Fruit fly (Drosophila melanogaster) whole organism, embryonic: ENCODE data around the gene Roc1b.

Experiments used
- Aef1 ChIP-seq: fragments of 200-800 bp; sonication (Bioruptor generic); IDR thresholded peaks from 3 replicates; pipeline ENCODE4 v1.3.6; 2022; ENCODE audit warnings: missing biosample characterization, missing genetic modification characterization
- Antp ChIP-seq: fragments of 200-800 bp; sonication (Bioruptor generic); optimal IDR thresholded peaks from 3 replicates; lab custom pipeline; 2016; ENCODE audit warnings: missing biosample characterization, missing genetic modification characterization
- Atf3 ChIP-seq: fragments of 200-800 bp; sonication (Bioruptor generic); optimal IDR thresholded peaks from 3 replicates; lab custom pipeline; 2016; ENCODE audit warnings: missing biosample characterization, missing genetic modification characterization
- BEAF-32 ChIP-seq: fragments of 200-800 bp; sonication (Bioruptor generic); optimal IDR thresholded peaks from 3 replicates; lab custom pipeline; 2017; ENCODE audit warnings: missing biosample characterization, missing genetic modification characterization, mild to moderate bottlenecking, moderate library complexity, missing genetic modification reagents
- CG10321 ChIP-seq: fragments of 200-800 bp; sonication (Bioruptor generic); IDR thresholded peaks from 2 replicates; pipeline ENCODE4 v1.3.6; 2022; ENCODE audit warnings: missing biosample characterization, missing genetic modification characterization
- CG12104 ChIP-seq: fragments of 200-800 bp; sonication (Bioruptor generic); optimal IDR thresholded peaks from 3 replicates; lab custom pipeline; 2016; ENCODE audit warnings: missing biosample characterization, missing genetic modification characterization
- CG12155 ChIP-seq: fragments of 200-800 bp; sonication (Bioruptor generic); optimal IDR thresholded peaks from 3 replicates; lab custom pipeline; 2016; ENCODE audit warnings: missing biosample characterization, missing genetic modification characterization
- CG12659 ChIP-seq: fragments of 200-800 bp; sonication (Bioruptor generic); optimal IDR thresholded peaks from 3 replicates; lab custom pipeline; 2017; ENCODE audit warnings: mild to moderate bottlenecking, missing biosample characterization, missing genetic modification reagents, missing genetic modification characterization
- CG13424 ChIP-seq: fragments of 200-800 bp; sonication (Bioruptor generic); optimal IDR thresholded peaks from 2 replicates; lab custom pipeline; 2019; ENCODE audit warnings: missing biosample characterization, mild to moderate bottlenecking, missing genetic modification characterization, moderate library complexity
- CG15073 ChIP-seq: fragments of 200-800 bp; sonication (Bioruptor generic); optimal IDR thresholded peaks from 2 replicates; lab custom pipeline; 2016; ENCODE audit warnings: missing biosample characterization, missing genetic modification characterization
- CG17612 ChIP-seq: fragments of 200-800 bp; sonication (Bioruptor generic); IDR thresholded peaks from 2 replicates; pipeline ENCODE4 v1.3.6; 2022; ENCODE audit warnings: missing biosample characterization, missing genetic modification characterization
- CG18476 ChIP-seq: fragments of 200-800 bp; sonication (Bioruptor generic); optimal IDR thresholded peaks from 2 replicates; lab custom pipeline; 2016; ENCODE audit warnings: missing biosample characterization, mild to moderate bottlenecking, missing genetic modification characterization
- CG18764 ChIP-seq: fragments of 200-800 bp; sonication (Bioruptor generic); optimal IDR thresholded peaks from 3 replicates; lab custom pipeline; 2016; ENCODE audit warnings: missing biosample characterization, missing genetic modification characterization
- CG2120 ChIP-seq: fragments of 200-800 bp; sonication (Bioruptor generic); optimal IDR thresholded peaks from 3 replicates; lab custom pipeline; 2016; ENCODE audit warnings: missing biosample characterization, missing genetic modification characterization
- CG2889 ChIP-seq: fragments of 200-800 bp; sonication (Bioruptor generic); IDR thresholded peaks from 3 replicates; pipeline ENCODE4 v1.3.6; 2022; ENCODE audit warnings: missing biosample characterization, missing genetic modification characterization
- CG30020 ChIP-seq: fragments of 200-800 bp; optimal IDR thresholded peaks from 2 replicates; lab custom pipeline; 2019; ENCODE audit warnings: missing biosample characterization, mild to moderate bottlenecking, missing genetic modification characterization, moderate library complexity
- CG30403 ChIP-seq: fragments of 200-800 bp; sonication (Bioruptor generic); optimal IDR thresholded peaks from 3 replicates; lab custom pipeline; 2016; ENCODE audit warnings: missing biosample characterization, missing genetic modification characterization
- CG3163 ChIP-seq: fragments of 200-800 bp; sonication (Bioruptor generic); optimal IDR thresholded peaks from 3 replicates; lab custom pipeline; 2016; ENCODE audit warnings: missing biosample characterization, missing genetic modification characterization
- CG32772 ChIP-seq: fragments of 200-800 bp; sonication (Bioruptor generic); IDR thresholded peaks from 2 replicates; pipeline ENCODE4 v1.3.6; 2022; ENCODE audit warnings: missing biosample characterization, missing genetic modification characterization
- CG4404 ChIP-seq: fragments of 200-800 bp; sonication (Bioruptor generic); IDR thresholded peaks from 2 replicates; pipeline ENCODE4 v1.3.6; 2022; ENCODE audit warnings: missing biosample characterization, missing genetic modification characterization
- CG7271 ChIP-seq: fragments of 200-800 bp; sonication (Bioruptor generic); optimal IDR thresholded peaks from 2 replicates; lab custom pipeline; 2018; ENCODE audit warnings: missing biosample characterization, mild to moderate bottlenecking, missing genetic modification characterization, moderate library complexity
- CG7357 ChIP-seq: fragments of 200-800 bp; sonication (Bioruptor generic); IDR thresholded peaks from 3 replicates; pipeline ENCODE4 v1.3.6; 2022; ENCODE audit warnings: missing biosample characterization, missing genetic modification characterization
- CG8388 ChIP-seq: fragments of 200-800 bp; sonication (Bioruptor generic); optimal IDR thresholded peaks from 2 replicates; lab custom pipeline; 2019; ENCODE audit warnings: missing biosample characterization, mild to moderate bottlenecking, missing genetic modification characterization, moderate library complexity
- CG9797 ChIP-seq: fragments of 200-800 bp; sonication (Bioruptor generic); optimal IDR thresholded peaks from 3 replicates; lab custom pipeline; 2018; ENCODE audit warnings: missing biosample characterization, mild to moderate bottlenecking, missing genetic modification characterization
- CG9817 ChIP-seq: fragments of 200-800 bp; sonication (Bioruptor generic); optimal IDR thresholded peaks from 2 replicates; lab custom pipeline; 2018; ENCODE audit warnings: missing biosample characterization, mild to moderate bottlenecking, missing genetic modification characterization, moderate library complexity
- Camta ChIP-seq: fragments of 200-800 bp; sonication (Bioruptor generic); optimal IDR thresholded peaks from 2 replicates; lab custom pipeline; 2016; ENCODE audit warnings: missing biosample characterization, missing genetic modification characterization
- CkIIα-i1 ChIP-seq: fragments of 200-800 bp; sonication (Bioruptor generic); IDR thresholded peaks from 2 replicates; pipeline ENCODE4 v1.3.6; 2022; ENCODE audit warnings: missing biosample characterization, missing genetic modification characterization
- D19B ChIP-seq: fragments of 200-800 bp; sonication (Bioruptor generic); optimal IDR thresholded peaks from 2 replicates; lab custom pipeline; 2017; ENCODE audit warnings: missing biosample characterization, mild to moderate bottlenecking, missing genetic modification characterization
- Dref ChIP-seq: fragments of 200-800 bp; sonication (Bioruptor generic); IDR thresholded peaks from 2 replicates; pipeline ENCODE4 v1.3.6; 2022; ENCODE audit warnings: missing biosample characterization, missing genetic modification characterization
- HmgZ ChIP-seq: fragments of 200-800 bp; sonication (Bioruptor generic); optimal IDR thresholded peaks from 2 replicates; lab custom pipeline; 2018; ENCODE audit warnings: missing biosample characterization, mild to moderate bottlenecking, missing genetic modification characterization
- Hr51 ChIP-seq, 2 experiments: fragments of 200-800 bp; sonication (Bioruptor generic); optimal IDR thresholded peaks; 2 replicates in 1 of 2; 3 replicates in 1 of 2; lab custom pipeline; 2016 to 2018; ENCODE audit warnings: missing biosample characterization in 2 of 2, missing genetic modification characterization in 2 of 2, mild to moderate bottlenecking in 1 of 2, moderate library complexity in 1 of 2
- Kr ChIP-seq: fragments of 200-800 bp; sonication (Bioruptor generic); optimal IDR thresholded peaks from 2 replicates; lab custom pipeline; 2017; ENCODE audit warnings: missing biosample characterization, mild to moderate bottlenecking, missing genetic modification characterization
- NC2β ChIP-seq: fragments of 200-800 bp; sonication (Bioruptor generic); optimal IDR thresholded peaks from 2 replicates; lab custom pipeline; 2016; ENCODE audit warnings: missing biosample characterization, missing genetic modification characterization
- Opbp ChIP-seq: fragments of 200-800 bp; sonication (Bioruptor generic); IDR thresholded peaks from 3 replicates; pipeline ENCODE4 v1.3.6; 2022; ENCODE audit warnings: missing biosample characterization, missing genetic modification characterization; ENCODE audit not compliant: partially characterized antibody
- Sox102F ChIP-seq: fragments of 200-800 bp; sonication (Bioruptor generic); optimal IDR thresholded peaks from 2 replicates; lab custom pipeline; 2018; ENCODE audit warnings: missing biosample characterization, mild to moderate bottlenecking, missing genetic modification characterization, moderate library complexity
- Sry-δ ChIP-seq: fragments of 200-800 bp; sonication (Bioruptor generic); optimal IDR thresholded peaks from 2 replicates; lab custom pipeline; 2016; ENCODE audit warnings: missing biosample characterization, missing genetic modification characterization
- Ssrp ChIP-seq: fragments of 200-800 bp; sonication (Bioruptor generic); optimal IDR thresholded peaks from 2 replicates; lab custom pipeline; 2018; ENCODE audit warnings: missing biosample characterization, mild to moderate bottlenecking, missing genetic modification characterization, moderate library complexity
- Tbp ChIP-seq: fragments of >200 bp; optimal IDR thresholded peaks from 2 replicates; lab custom pipeline; 2018; ENCODE audit warnings: missing biosample characterization, missing genetic modification characterization
- aop ChIP-seq: fragments of 200-800 bp; sonication (Bioruptor generic); IDR thresholded peaks from 2 replicates; pipeline ENCODE4 v1.3.6; 2022; ENCODE audit warnings: missing biosample characterization, missing genetic modification characterization
- ara ChIP-seq: fragments of 200-800 bp; sonication (Bioruptor generic); IDR thresholded peaks from 2 replicates; pipeline ENCODE4 v1.3.6; 2022; ENCODE audit warnings: missing biosample characterization, missing genetic modification characterization
- crol ChIP-seq: fragments of 200-800 bp; sonication (Bioruptor generic); IDR thresholded peaks from 2 replicates; pipeline ENCODE4 v1.3.6; 2022; ENCODE audit warnings: missing biosample characterization, missing genetic modification characterization
- dmrt11E ChIP-seq: fragments of 200-800 bp; sonication (Bioruptor generic); optimal IDR thresholded peaks from 3 replicates; lab custom pipeline; 2018; ENCODE audit warnings: missing biosample characterization, mild to moderate bottlenecking, missing genetic modification characterization, moderate library complexity
- lola ChIP-seq, 3 experiments: fragments of >200 bp in 2 of 3; fragments of 200-800 bp in 1 of 3; sonication (Bioruptor generic) in 1 of 3; optimal IDR thresholded peaks; 2 replicates each; lab custom pipeline; 2017 to 2019; ENCODE audit warnings: missing biosample characterization in 3 of 3, missing genetic modification characterization in 3 of 3, mild to moderate bottlenecking in 1 of 3, moderate library complexity in 1 of 3
- mam ChIP-seq: fragments of 200-800 bp; sonication (Bioruptor generic); optimal IDR thresholded peaks from 3 replicates; lab custom pipeline; 2016; ENCODE audit warnings: missing biosample characterization, missing genetic modification characterization
- pum ChIP-seq: fragments of 200-800 bp; sonication (Bioruptor generic); optimal IDR thresholded peaks from 2 replicates; lab custom pipeline; 2016; ENCODE audit warnings: missing biosample characterization, missing genetic modification characterization
- shn ChIP-seq: fragments of 200-800 bp; sonication (Bioruptor generic); optimal IDR thresholded peaks from 3 replicates; lab custom pipeline; 2016; ENCODE audit warnings: missing biosample characterization, missing genetic modification characterization
- sim ChIP-seq: fragments of 200-800 bp; sonication (Bioruptor generic); IDR thresholded peaks from 2 replicates; pipeline ENCODE4 v1.3.6; 2022; ENCODE audit warnings: missing biosample characterization, missing genetic modification characterization
- tio ChIP-seq: fragments of 200-800 bp; sonication (Bioruptor generic); optimal IDR thresholded peaks from 2 replicates; lab custom pipeline; 2017; ENCODE audit warnings: missing biosample characterization, missing genetic modification characterization, inconsistent platforms
- trem ChIP-seq: fragments of 200-800 bp; optimal IDR thresholded peaks from 3 replicates; lab custom pipeline; 2019; ENCODE audit warnings: missing biosample characterization, mild to moderate bottlenecking, missing genetic modification characterization, moderate library complexity

Gene Roc1b

DNA sequence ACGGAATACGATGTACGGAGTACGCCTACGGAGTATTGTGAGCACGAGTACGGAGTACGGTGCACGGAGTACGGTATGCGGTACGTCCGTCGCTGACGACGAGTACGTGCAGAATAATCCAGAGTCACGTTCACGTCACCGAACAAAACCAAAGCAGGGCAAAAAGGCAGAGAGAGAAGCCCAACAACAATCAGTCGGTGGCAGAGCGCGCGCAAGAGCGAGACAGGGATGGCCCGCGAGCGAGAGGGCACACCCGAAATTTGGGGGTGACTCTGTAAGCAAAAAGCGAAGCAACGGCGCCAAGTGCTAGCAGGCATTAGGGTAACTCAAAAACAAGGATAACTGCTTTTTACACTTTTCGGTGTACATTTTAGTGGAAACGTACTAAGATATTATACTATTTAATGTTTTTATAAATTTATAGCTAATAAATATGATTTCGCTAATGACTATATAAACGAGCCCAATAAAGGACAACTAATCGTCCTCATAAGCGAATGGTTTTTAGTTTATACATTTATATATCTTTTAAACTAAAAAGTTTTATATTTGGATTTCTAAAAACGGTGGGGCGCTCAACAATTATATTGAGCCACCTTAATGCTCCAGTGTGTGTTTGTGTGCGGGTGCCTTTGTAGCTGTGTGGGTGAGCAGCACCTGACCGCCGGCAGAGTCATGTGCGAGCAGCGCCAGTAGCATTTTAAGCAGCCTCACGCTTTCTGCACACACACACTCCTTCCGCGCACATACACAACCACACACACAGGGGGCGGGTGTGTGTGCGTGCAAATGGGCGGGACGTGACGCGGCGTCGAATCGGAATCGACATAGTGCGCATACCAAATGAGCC, 19.7 kb downstream of the Roc1b start (continued):
- TF ChIP-seq Ssrp (tag; lab: Kevin White, UChicago): peak; percentile 91
- TF ChIP-seq CG18764 (GFP tag; lab: Kevin White, UChicago): peak; percentile 75
- peak; percentile 66 for TF ChIP-seq ara (GFP tag; lab: Robert Waterston, UW)
- no peak for TF ChIP-seq Camta (GFP tag; lab: Kevin White, UChicago)
- TF ChIP-seq crol: no peak
- TF ChIP-seq Sry-δ (GFP tag; lab: Kevin White, UChicago): no peak
- TF ChIP-seq HmgZ (tag; lab: Kevin White, UChicago): peak; percentile 66
- no peak for TF ChIP-seq Kr (GFP tag; lab: Kevin White, UChicago)
- TF ChIP-seq CG4404 (GFP tag; lab: Robert Waterston, UW): peak; percentile 65
- no peak for TF ChIP-seq shn (GFP tag; lab: Kevin White, UChicago)
- peak; percentile 48; the same call in 1 of the 3 replicates for TF ChIP-seq Opbp (GFP tag; lab: Robert Waterston, UW)
- no peak for TF ChIP-seq Tbp
- peak; percentile 86 for TF ChIP-seq trem (tag; lab: Kevin White, UChicago)
- TF ChIP-seq Antp (GFP tag; lab: Kevin White, UChicago): no peak
- peak; percentile 64; the same call in 1 of the 2 replicates for TF ChIP-seq sim
- peak; percentile 74 for TF ChIP-seq CG2120 (GFP tag; lab: Kevin White, UChicago)
- no peak for TF ChIP-seq aop (GFP tag; lab: Robert Waterston, UW)
- no peak for TF ChIP-seq CkIIα-i1 (GFP tag; lab: Robert Waterston, UW)
- TF ChIP-seq CG12104 (GFP tag; lab: Kevin White, UChicago): peak; percentile 81
- peak; percentile 74 for TF ChIP-seq CG2889 (GFP tag; lab: Robert Waterston, UW)
- peak; percentile 89 for TF ChIP-seq Sox102F
- TF ChIP-seq CG8388 (GFP tag; lab: Kevin White, UChicago): peak; percentile 92
- no peak for TF ChIP-seq BEAF-32 (GFP tag; lab: Kevin White, UChicago)
- TF ChIP-seq dmrt11E (tag; lab: Kevin White, UChicago): peak; percentile 94
- peak; percentile 93 for TF ChIP-seq CG12659 (GFP tag; lab: Kevin White, UChicago)
- TF ChIP-seq CG15073: no peak
- 0 out of 3 replicates have a peak, but pooled peaks have one; percentile 30 for TF ChIP-seq Aef1 (GFP tag; lab: Robert Waterston, UW)
- TF ChIP-seq lola (GFP tag; optimal IDR thresholded peaks at IDR 0.05; lab: Kevin White, UChicago): peak in 1 of 3 experiments; percentile 95
- TF ChIP-seq tio (GFP tag; lab: Kevin White, UChicago): peak; percentile 83
- no peak for TF ChIP-seq CG3163
- TF ChIP-seq CG10321: peak; percentile 83
- peak; percentile 79 for TF ChIP-seq CG18476 (GFP tag; lab: Kevin White, UChicago)
- TF ChIP-seq CG9797: peak; percentile 18
- TF ChIP-seq CG9817 (tag; lab: Kevin White, UChicago): peak; percentile 87
- TF ChIP-seq pum (GFP tag; lab: Kevin White, UChicago): no peak
- TF ChIP-seq NC2β (GFP tag; lab: Kevin White, UChicago): no peak
- peak; percentile 60 for TF ChIP-seq CG32772 (GFP tag; lab: Robert Waterston, UW)
- no peak for TF ChIP-seq Atf3 (GFP tag; lab: Kevin White, UChicago)
- TF ChIP-seq CG30020: peak; percentile 71
- no peak for TF ChIP-seq Dref (GFP tag; lab: Robert Waterston, UW)
- TF ChIP-seq CG13424: peak; percentile 96
- peak; percentile 26 to 93 for TF ChIP-seq Hr51 (GFP tag; optimal IDR thresholded peaks at IDR 0.05; lab: Kevin White, UChicago)
- TF ChIP-seq mam (GFP tag; lab: Kevin White, UChicago): no peak
- TF ChIP-seq CG7357: peak; percentile 75
- peak; percentile 40 for TF ChIP-seq CG7271 (tag; lab: Kevin White, UChicago)
- peak; percentile 74 for TF ChIP-seq D19B (GFP tag; lab: Kevin White, UChicago)
- TF ChIP-seq CG12155 (GFP tag; lab: Kevin White, UChicago): peak; percentile 79
- TF ChIP-seq CG30403: peak; percentile 90
- no peak for TF ChIP-seq CG17612 (GFP tag; lab: Robert Waterston, UW)
